Fruit fly (Drosophila melanogaster) whole organism, embryonic: Measurements from ENCODE around the gene CG6791.

Source experiments
- Blimp-1 ChIP-seq: fragments of 200-800 bp; sonication (Bioruptor generic); optimal IDR thresholded peaks from 3 replicates; lab custom pipeline; 2018; ENCODE audit warnings: missing biosample characterization, missing genetic modification characterization, mild to moderate bottlenecking, moderate library complexity, missing genetic modification reagents
- CG10274 ChIP-seq: fragments of 200-800 bp; sonication (Bioruptor generic); optimal IDR thresholded peaks from 3 replicates; lab custom pipeline; 2017; ENCODE audit warnings: missing biosample characterization, mild to moderate bottlenecking, missing genetic modification characterization
- CG10543 ChIP-seq: fragments of 200-800 bp; sonication (Bioruptor generic); optimal IDR thresholded peaks from 3 replicates; lab custom pipeline; 2017; ENCODE audit warnings: missing biosample characterization, mild to moderate bottlenecking, missing genetic modification characterization, moderate library complexity
- CG10959 ChIP-seq: fragments of 200-800 bp; sonication (Bioruptor generic); IDR thresholded peaks from 2 replicates; pipeline ENCODE4 v1.3.6; 2022; ENCODE audit warnings: missing biosample characterization, missing genetic modification characterization
- CG11723 ChIP-seq: fragments of 200-800 bp; sonication (Bioruptor generic); optimal IDR thresholded peaks from 2 replicates; lab custom pipeline; 2017; ENCODE audit warnings: missing biosample characterization, mild to moderate bottlenecking, missing genetic modification characterization
- CG12659 ChIP-seq: fragments of 200-800 bp; sonication (Bioruptor generic); optimal IDR thresholded peaks from 3 replicates; lab custom pipeline; 2017; ENCODE audit warnings: mild to moderate bottlenecking, missing biosample characterization, missing genetic modification reagents, missing genetic modification characterization
- CG12769 ChIP-seq: fragments of 200-800 bp; sonication (Bioruptor generic); optimal IDR thresholded peaks from 2 replicates; lab custom pipeline; 2019; ENCODE audit warnings: missing biosample characterization, mild to moderate bottlenecking, missing genetic modification characterization, moderate library complexity
- CG14441 ChIP-seq: fragments of 200-800 bp; sonication (Bioruptor generic); IDR thresholded peaks from 2 replicates; pipeline ENCODE4 v1.3.6; 2022; ENCODE audit warnings: missing biosample characterization, missing genetic modification characterization
- CG17186 ChIP-seq: fragments of 200-800 bp; sonication (Bioruptor generic); optimal IDR thresholded peaks from 3 replicates; lab custom pipeline; 2017; ENCODE audit warnings: missing biosample characterization, missing genetic modification reagents, missing genetic modification characterization
- CG17361 ChIP-seq: fragments of 200-800 bp; sonication (Bioruptor generic); IDR thresholded peaks from 3 replicates; pipeline ENCODE4 v1.3.6; 2022; ENCODE audit warnings: missing biosample characterization, missing genetic modification characterization
- CG18599 ChIP-seq: fragments of 200-800 bp; sonication (Bioruptor generic); optimal IDR thresholded peaks from 3 replicates; lab custom pipeline; 2017; ENCODE audit warnings: missing biosample characterization, missing genetic modification characterization, mild to moderate bottlenecking, moderate library complexity, missing genetic modification reagents
- CG3163 ChIP-seq: fragments of 200-800 bp; sonication (Bioruptor generic); optimal IDR thresholded peaks from 3 replicates; lab custom pipeline; 2016; ENCODE audit warnings: missing biosample characterization, missing genetic modification characterization
- CG33557 ChIP-seq: fragments of 200-800 bp; sonication (Bioruptor generic); optimal IDR thresholded peaks from 2 replicates; lab custom pipeline; 2019; ENCODE audit warnings: missing biosample characterization, mild to moderate bottlenecking, missing genetic modification characterization, moderate library complexity
- CG4328 ChIP-seq: fragments of 200-800 bp; sonication (Bioruptor generic); optimal IDR thresholded peaks from 3 replicates; lab custom pipeline; 2017; ENCODE audit warnings: missing biosample characterization, missing genetic modification reagents, missing genetic modification characterization
- CG5953 ChIP-seq: fragments of 200-800 bp; sonication (Bioruptor generic); IDR thresholded peaks from 2 replicates; pipeline ENCODE4 v1.3.6; 2022; ENCODE audit warnings: missing biosample characterization, missing genetic modification characterization
- CG6854 ChIP-seq: fragments of 200-800 bp; sonication (Bioruptor generic); optimal IDR thresholded peaks from 3 replicates; lab custom pipeline; 2017; ENCODE audit warnings: missing biosample characterization, mild to moderate bottlenecking, missing genetic modification characterization
- CG8388 ChIP-seq: fragments of 200-800 bp; sonication (Bioruptor generic); optimal IDR thresholded peaks from 2 replicates; lab custom pipeline; 2019; ENCODE audit warnings: missing biosample characterization, mild to moderate bottlenecking, missing genetic modification characterization, moderate library complexity
- CG8924 ChIP-seq: fragments of 200-800 bp; optimal IDR thresholded peaks from 3 replicates; lab custom pipeline; 2019; ENCODE audit warnings: missing biosample characterization, mild to moderate bottlenecking, missing genetic modification characterization, moderate library complexity
- CG9876 ChIP-seq: fragments of 200-800 bp; sonication (Bioruptor generic); optimal IDR thresholded peaks from 2 replicates; lab custom pipeline; 2016; ENCODE audit warnings: missing biosample characterization, missing genetic modification characterization
- D19B ChIP-seq: fragments of 200-800 bp; sonication (Bioruptor generic); optimal IDR thresholded peaks from 2 replicates; lab custom pipeline; 2017; ENCODE audit warnings: missing biosample characterization, mild to moderate bottlenecking, missing genetic modification characterization
- Dad ChIP-seq: fragments of 200-800 bp; sonication (Bioruptor generic); optimal IDR thresholded peaks from 3 replicates; lab custom pipeline; 2016; ENCODE audit warnings: missing biosample characterization, missing genetic modification characterization
- Hmr ChIP-seq: fragments of 200-800 bp; sonication (Bioruptor generic); optimal IDR thresholded peaks from 3 replicates; lab custom pipeline; 2017; ENCODE audit warnings: mild to moderate bottlenecking, missing biosample characterization, missing genetic modification reagents, missing genetic modification characterization
- Kr ChIP-seq: fragments of 200-800 bp; sonication (Bioruptor generic); optimal IDR thresholded peaks from 2 replicates; lab custom pipeline; 2017; ENCODE audit warnings: missing biosample characterization, mild to moderate bottlenecking, missing genetic modification characterization
- Mad ChIP-seq: fragments of 200-800 bp; sonication (Bioruptor generic); optimal IDR thresholded peaks from 2 replicates; lab custom pipeline; 2016; ENCODE audit warnings: missing biosample characterization, missing genetic modification characterization
- Max ChIP-seq: fragments of 200-800 bp; sonication (Bioruptor generic); optimal IDR thresholded peaks from 2 replicates; lab custom pipeline; 2016; ENCODE audit warnings: missing biosample characterization, mild to moderate bottlenecking, missing genetic modification characterization
- Med ChIP-seq: fragments of 200-800 bp; sonication (Bioruptor generic); peaks from one replicate; lab custom pipeline; 2016; ENCODE audit warnings: missing biosample characterization, missing genetic modification characterization, mild to moderate bottlenecking, inconsistent platforms, moderate library complexity
- Nf-YC ChIP-seq: fragments of 200-800 bp; optimal IDR thresholded peaks from 3 replicates; lab custom pipeline; 2019; ENCODE audit warnings: missing biosample characterization, mild to moderate bottlenecking, missing genetic modification characterization, moderate library complexity
- Side ChIP-seq: fragments of 200-800 bp; sonication (Bioruptor generic); optimal IDR thresholded peaks from 2 replicates; lab custom pipeline; 2016; ENCODE audit warnings: missing biosample characterization, missing genetic modification characterization
- Xrp1 ChIP-seq: fragments of 200-800 bp; sonication (Bioruptor generic); IDR thresholded peaks from 2 replicates; pipeline ENCODE4 v1.3.6; 2022; ENCODE audit warnings: missing biosample characterization, missing genetic modification characterization
- amos ChIP-seq: fragments of 200-800 bp; sonication (Bioruptor generic); IDR thresholded peaks from 2 replicates; pipeline ENCODE4 v1.3.6; 2022; ENCODE audit warnings: missing biosample characterization, missing genetic modification characterization; ENCODE audit not compliant: partially characterized antibody
- ase ChIP-seq: fragments of 200-800 bp; sonication (Bioruptor generic); IDR thresholded peaks from 3 replicates; pipeline ENCODE4 v1.3.6; 2022; ENCODE audit warnings: missing biosample characterization, missing genetic modification characterization
- ash1 ChIP-seq: fragments of 200-800 bp; sonication (Bioruptor generic); optimal IDR thresholded peaks from 2 replicates; lab custom pipeline; 2018; ENCODE audit warnings: missing biosample characterization, mild to moderate bottlenecking, missing genetic modification characterization
- bsh ChIP-seq, 2 experiments: fragments of 200-800 bp; sonication (Bioruptor generic); optimal IDR thresholded peaks; 2 replicates each; lab custom pipeline; 2017 to 2018; ENCODE audit warnings: mild to moderate bottlenecking in 2 of 2, missing biosample characterization in 2 of 2, missing genetic modification characterization in 2 of 2, moderate library complexity in 1 of 2
- cg ChIP-seq: fragments of 200-800 bp; sonication (Bioruptor generic); optimal IDR thresholded peaks from 3 replicates; lab custom pipeline; 2019; ENCODE audit warnings: missing biosample characterization, mild to moderate bottlenecking, missing genetic modification characterization, moderate library complexity
- corto ChIP-seq: fragments of 200-800 bp; sonication (Bioruptor generic); optimal IDR thresholded peaks from 2 replicates; lab custom pipeline; 2016; ENCODE audit warnings: missing biosample characterization, mild to moderate bottlenecking, missing genetic modification characterization, moderate library complexity
- crol ChIP-seq: fragments of 200-800 bp; sonication (Bioruptor generic); IDR thresholded peaks from 2 replicates; pipeline ENCODE4 v1.3.6; 2022; ENCODE audit warnings: missing biosample characterization, missing genetic modification characterization
- ems ChIP-seq: fragments of 200-800 bp; sonication (Bioruptor generic); optimal IDR thresholded peaks from 3 replicates; lab custom pipeline; 2016; ENCODE audit warnings: missing biosample characterization, missing genetic modification characterization
- h ChIP-seq: fragments of >200 bp; optimal IDR thresholded peaks from 2 replicates; lab custom pipeline; 2017
- jumu ChIP-seq: fragments of 200-800 bp; sonication (Bioruptor generic); optimal IDR thresholded peaks from 3 replicates; lab custom pipeline; 2016; ENCODE audit warnings: missing biosample characterization, missing genetic modification characterization
- luna ChIP-seq: fragments of 200-800 bp; sonication (Bioruptor generic); optimal IDR thresholded peaks from 2 replicates; lab custom pipeline; 2016; ENCODE audit warnings: missing biosample characterization, missing genetic modification characterization
- mirr ChIP-seq: fragments of 200-800 bp; sonication (Bioruptor generic); optimal IDR thresholded peaks from 3 replicates; lab custom pipeline; 2018; ENCODE audit warnings: missing biosample characterization, mild to moderate bottlenecking, missing genetic modification characterization
- nom ChIP-seq: fragments of 200-800 bp; sonication (Bioruptor generic); optimal IDR thresholded peaks from 2 replicates; lab custom pipeline; 2017; ENCODE audit warnings: missing biosample characterization, missing genetic modification characterization, mild to moderate bottlenecking, moderate library complexity, missing genetic modification reagents
- pita ChIP-seq: fragments of 200-800 bp; sonication (Bioruptor generic); optimal IDR thresholded peaks from 2 replicates; lab custom pipeline; 2017; ENCODE audit warnings: missing biosample characterization, mild to moderate bottlenecking, missing genetic modification characterization
- pros ChIP-seq: fragments of 200-800 bp; sonication (Bioruptor generic); optimal IDR thresholded peaks from 3 replicates; lab custom pipeline; 2019; ENCODE audit warnings: missing biosample characterization, mild to moderate bottlenecking, missing genetic modification characterization, moderate library complexity
- salm ChIP-seq: fragments of 200-800 bp; sonication (Bioruptor generic); optimal IDR thresholded peaks from 2 replicates; lab custom pipeline; 2018; ENCODE audit warnings: missing biosample characterization, mild to moderate bottlenecking, missing genetic modification characterization
- sd ChIP-seq: fragments of 200-800 bp; sonication (Bioruptor generic); optimal IDR thresholded peaks from 3 replicates; lab custom pipeline; 2018; ENCODE audit warnings: missing biosample characterization, mild to moderate bottlenecking, missing genetic modification characterization, moderate library complexity
- sob ChIP-seq: fragments of 200-800 bp; sonication (Bioruptor generic); IDR thresholded peaks from 2 replicates; pipeline ENCODE4 v1.3.6; 2022; ENCODE audit warnings: missing biosample characterization, missing genetic modification characterization
- stc ChIP-seq: fragments of 200-800 bp; sonication (Bioruptor generic); IDR thresholded peaks from 2 replicates; pipeline ENCODE4 v1.3.6; 2022; ENCODE audit warnings: missing biosample characterization, missing genetic modification characterization
- tgo ChIP-seq: fragments of 200-800 bp; sonication (Bioruptor generic); IDR thresholded peaks from 3 replicates; pipeline ENCODE4 v1.3.6; 2022; ENCODE audit warnings: missing biosample characterization, missing genetic modification characterization
- tup ChIP-seq: fragments of 200-800 bp; sonication (Bioruptor generic); optimal IDR thresholded peaks from 2 replicates; lab custom pipeline; 2016; ENCODE audit warnings: missing biosample characterization, mild to moderate bottlenecking, missing genetic modification characterization, moderate library complexity
- vfl ChIP-seq: fragments of 200-800 bp; sonication (Bioruptor generic); optimal IDR thresholded peaks from 2 replicates; lab custom pipeline; 2016; ENCODE audit warnings: missing biosample characterization, missing genetic modification characterization
- wor ChIP-seq: fragments of 200-800 bp; sonication (Bioruptor generic); IDR thresholded peaks from 2 replicates; pipeline ENCODE4 v1.3.6; 2022; ENCODE audit warnings: missing biosample characterization, missing genetic modification characterization

CG6791 gene

dm6 chr3R:11617363-11617762, 27.4 kb upstream of the CG6791 start (continued):
- no peak for TF ChIP-seq ash1
- no peak for TF ChIP-seq pros (GFP tag; lab: Kevin White, UChicago)
- TF ChIP-seq salm (tag; lab: Kevin White, UChicago): no peak
- no peak for TF ChIP-seq Max
- no peak for TF ChIP-seq wor (GFP tag; lab: Robert Waterston, UW)
- peak; percentile 55 for TF ChIP-seq CG8388 (GFP tag; lab: Kevin White, UChicago)
- TF ChIP-seq Xrp1 (GFP tag; lab: Robert Waterston, UW): peak; percentile 67
- TF ChIP-seq amos: no peak
- no peak for TF ChIP-seq CG18599
- TF ChIP-seq CG12769 (tag; lab: Kevin White, UChicago): no peak
- TF ChIP-seq Blimp-1: peak; percentile 72
- no peak for TF ChIP-seq CG9876 (GFP tag; lab: Kevin White, UChicago)
- TF ChIP-seq Hmr (GFP tag; lab: Kevin White, UChicago): no peak
- TF ChIP-seq CG10274 (GFP tag; lab: Kevin White, UChicago): no peak
- no peak for TF ChIP-seq CG14441 (GFP tag; lab: Robert Waterston, UW)
- no peak for TF ChIP-seq mirr (GFP tag; lab: Kevin White, UChicago)
- TF ChIP-seq Mad: no peak
- no peak for TF ChIP-seq CG6854 (GFP tag; lab: Kevin White, UChicago)
- TF ChIP-seq Kr (GFP tag; lab: Kevin White, UChicago): no peak
- TF ChIP-seq Dad (GFP tag; lab: Kevin White, UChicago): no peak
- no peak for TF ChIP-seq CG12659 (GFP tag; lab: Kevin White, UChicago)
- no peak for TF ChIP-seq CG17186 (GFP tag; lab: Kevin White, UChicago)
- TF ChIP-seq CG33557 (GFP tag; lab: Kevin White, UChicago): peak; percentile 54
- TF ChIP-seq Side (GFP tag; lab: Kevin White, UChicago): no peak
- peak; percentile 33 to 83 for TF ChIP-seq bsh (GFP tag; optimal IDR thresholded peaks at IDR 0.05; lab: Kevin White, UChicago)
- TF ChIP-seq CG4328: no peak
- TF ChIP-seq sob (GFP tag; lab: Robert Waterston, UW): no peak
- no peak for TF ChIP-seq vfl (GFP tag; lab: Kevin White, UChicago)
- TF ChIP-seq tgo (GFP tag; lab: Robert Waterston, UW): no peak
- no peak for TF ChIP-seq corto (GFP tag; lab: Kevin White, UChicago)
- TF ChIP-seq crol: no peak
- TF ChIP-seq Nf-YC: no peak
- TF ChIP-seq CG17361: 0 out of 3 replicates have a peak, but pooled peaks have one; percentile 36
- no peak for TF ChIP-seq D19B
- TF ChIP-seq nom: no peak
- no peak for TF ChIP-seq cg (GFP tag; lab: Kevin White, UChicago)
- TF ChIP-seq ase (GFP tag; lab: Robert Waterston, UW): no peak
- no peak for TF ChIP-seq h (lab: Kevin White, UChicago)
- TF ChIP-seq CG11723 (GFP tag; lab: Kevin White, UChicago): no peak
- no peak for TF ChIP-seq sd
- TF ChIP-seq Med (GFP tag; lab: Kevin White, UChicago): peak; percentile 49
- no peak for TF ChIP-seq luna (GFP tag; lab: Kevin White, UChicago)
- no peak for TF ChIP-seq CG10959 (GFP tag; lab: Robert Waterston, UW)
- no peak for TF ChIP-seq CG5953 (GFP tag; lab: Robert Waterston, UW)
- no peak for TF ChIP-seq CG10543 (GFP tag; lab: Kevin White, UChicago)
- no peak for TF ChIP-seq stc (GFP tag; lab: Robert Waterston, UW)
- TF ChIP-seq CG3163 (GFP tag; lab: Kevin White, UChicago): no peak
- TF ChIP-seq tup: no peak
- peak; percentile 46 for TF ChIP-seq CG8924 (tag; lab: Kevin White, UChicago)
- TF ChIP-seq pita (GFP tag; lab: Kevin White, UChicago): no peak
- TF ChIP-seq ems: no peak
- TF ChIP-seq jumu (GFP tag; lab: Kevin White, UChicago): peak; percentile 10
